Worm (Caenorhabditis elegans): Measurements from ENCODE around the gene daf-12.

- TF ChIP-seq nhr-90 (tag; optimal IDR thresholded peaks at IDR 0.05) (no peak), ceh-27 (GFP tag; optimal IDR thresholded peaks at IDR 0.05) (peak; percentile 58), snpc-4 (GFP tag; optimal IDR thresholded peaks at IDR 0.05) (no peak), snpc-4 (tag; optimal IDR thresholded peaks at IDR 0.05) (no peak), C06A6.2 (GFP tag; conservative IDR thresholded peaks at IDR 0.05) (no peak)
Observed at ce11 chrX:10677552-10677951, 41.8 kb downstream of the daf-12 start.
